Worm (Caenorhabditis elegans) whole organism, L4 larva: Measurements from ENCODE around the gene fbxa-74.

ENCODE experiments used
- F37D6.2 ChIP-seq: sonication (generic microtip); optimal IDR thresholded peaks from 2 replicates; lab custom pipeline; 2016; ENCODE audit warnings: mild to moderate bottlenecking, missing genetic modification characterization, missing compliant biosample characterization
- ceh-82 ChIP-seq: sonication (generic microtip); optimal IDR thresholded peaks from 2 replicates; lab custom pipeline; 2017; ENCODE audit warnings: missing biosample characterization, missing genetic modification characterization

- TF ChIP-seq ceh-82 (tag; lab: Kevin White, UChicago) (no peak), F37D6.2 (tag; lab: Kevin White, UChicago) (no peak)
These were observed 20.1 kb downstream of the fbxa-74 start for ce11 chrIII:1678671-1679070.
